Fruit fly (Drosophila melanogaster) Kc167 (cell line): Measurements from ENCODE around the gene Cyp28a5.

Experiments
- Myc ChIP-seq: fragments of >200 bp; optimal IDR thresholded peaks from 2 replicates; lab custom pipeline; 2017; ENCODE audit warnings: missing external identifiers
- Sin3A ChIP-seq: fragments of >200 bp; optimal IDR thresholded peaks from 2 replicates; lab custom pipeline; 2018; ENCODE audit warnings: missing external identifiers
- h ChIP-seq: fragments of >200 bp; optimal IDR thresholded peaks from 3 replicates; lab custom pipeline; 2018; ENCODE audit warnings: missing external identifiers
- insv ChIP-seq: fragments of >200 bp; optimal IDR thresholded peaks from 3 replicates; lab custom pipeline; 2018; ENCODE audit warnings: missing external identifiers
- psq ChIP-seq: fragments of >200 bp; optimal IDR thresholded peaks from 2 replicates; lab custom pipeline; 2017; ENCODE audit warnings: missing external identifiers
- ttk ChIP-seq: sonication (Bioruptor generic); optimal IDR thresholded peaks from 2 replicates; lab custom pipeline; 2017; ENCODE audit warnings: missing external identifiers

The Cyp28a5 gene

DNA sequence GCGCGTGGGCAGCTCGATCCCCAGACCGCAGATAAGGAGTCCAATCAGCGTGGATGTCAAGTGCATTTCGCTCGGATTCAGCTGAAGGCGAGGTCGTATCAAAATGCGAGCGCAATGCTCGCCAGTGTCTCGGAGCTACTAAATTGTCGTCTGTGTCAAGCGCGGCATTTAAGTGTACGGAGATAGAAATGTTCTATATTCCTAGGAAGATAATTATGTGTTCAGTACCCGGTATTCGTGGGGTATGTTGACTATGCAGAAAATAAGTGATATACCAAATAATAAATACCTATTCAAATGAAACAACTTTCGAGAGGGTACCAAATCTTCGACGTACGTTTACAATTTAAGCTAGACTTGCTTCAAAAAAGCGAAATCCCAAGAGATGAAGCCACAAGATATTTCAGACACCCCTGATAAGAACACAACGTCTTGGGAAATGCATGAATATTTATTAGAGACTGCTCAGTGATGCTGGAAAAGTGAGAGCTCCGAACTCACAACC lies 9.2 kb upstream of the Cyp28a5 start, which contains the start of gene NimB3:
Gene NimB3, minus strand, starts transcription at position 140 of the 505 bp plus-strand sequence.
- TF ChIP-seq h (lab: Kevin White, UChicago) (no peak), psq (lab: Kevin White, UChicago) (no peak), insv (no peak), Myc (lab: Kevin White, UChicago) (no peak), Sin3A (no peak), ttk (lab: Kevin White, UChicago) (no peak)

DNA sequence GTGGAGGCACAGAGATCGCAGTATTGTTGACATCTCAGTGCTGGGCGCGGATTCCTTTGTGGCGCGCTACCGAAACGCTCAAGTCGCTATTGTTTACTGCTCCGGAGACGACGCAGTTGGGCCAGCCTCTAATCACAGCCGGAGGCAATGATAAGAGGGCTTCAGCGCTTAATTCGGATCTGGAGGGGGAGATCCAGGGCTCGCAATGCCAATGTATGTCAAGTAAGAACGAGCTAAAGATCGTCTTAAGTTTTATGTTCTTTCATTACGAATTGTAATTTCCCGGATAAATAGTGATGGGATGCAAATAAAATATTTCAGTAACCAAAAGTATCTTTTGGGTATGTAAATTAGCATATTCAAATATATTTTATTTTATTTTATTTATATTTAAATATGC lies 7.2 kb upstream of the Cyp28a5 start, which contains the start of the genes NimB4 and NimB5:
Gene NimB4, minus strand, starts transcription at position 101 of the 400 bp plus-strand sequence.
Gene NimB5, plus strand, starts transcription at position 302 of the 400 bp plus-strand sequence.
- TF ChIP-seq h (lab: Kevin White, UChicago) = no peak
- TF ChIP-seq Sin3A = no peak
- no peak for TF ChIP-seq psq (lab: Kevin White, UChicago)
- TF ChIP-seq ttk (lab: Kevin White, UChicago) = no peak
- no peak for TF ChIP-seq insv
- TF ChIP-seq Myc (lab: Kevin White, UChicago) = no peak

DNA sequence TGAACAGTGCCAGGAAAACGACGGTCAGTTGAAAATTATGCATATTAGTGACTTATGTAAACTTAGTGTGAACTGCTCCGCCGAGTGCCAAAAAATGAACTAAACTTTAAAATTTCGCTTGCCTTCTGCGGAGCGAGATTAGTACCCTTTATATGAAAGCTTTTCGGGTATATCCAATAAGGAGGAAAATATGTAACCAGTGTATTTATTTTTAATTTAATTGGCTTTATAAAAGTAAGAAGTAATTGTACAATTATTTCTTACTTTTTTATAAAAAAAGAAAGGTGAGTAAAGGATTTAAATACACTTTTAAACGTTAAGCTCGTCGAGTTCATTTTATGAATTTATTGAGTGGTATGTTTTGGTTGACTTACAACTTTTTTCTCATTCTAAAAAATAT lies 4.3 kb upstream of the Cyp28a5 start, which contains the start of gene He:
Gene He, minus strand, starts transcription at position 101 of the 400 bp plus-strand sequence.
- TF ChIP-seq psq (lab: Kevin White, UChicago) (no peak), Sin3A (no peak), h (lab: Kevin White, UChicago) (no peak), insv (no peak), ttk (lab: Kevin White, UChicago) (no peak), Myc (lab: Kevin White, UChicago) (no peak)

DNA sequence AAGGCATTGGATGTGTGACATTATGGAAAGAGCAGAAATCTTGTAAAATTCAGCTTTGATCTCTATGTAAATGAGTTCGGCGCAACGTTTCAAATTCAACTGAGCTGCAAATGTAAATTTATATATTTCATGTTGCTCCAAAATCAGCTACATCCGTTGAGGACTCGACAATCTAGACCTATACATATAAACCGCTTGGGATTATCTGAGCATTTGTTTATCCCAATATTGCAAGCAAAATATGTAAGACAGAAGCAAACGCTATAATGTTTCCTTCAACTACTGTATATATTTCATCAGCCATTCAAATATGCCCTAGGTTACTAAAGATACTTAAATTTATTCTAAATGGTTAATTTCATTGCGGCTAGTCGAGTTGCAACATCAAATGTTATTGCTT lies 433 bp upstream of the Cyp28a5 start, which contains the start of gene NimC1:
Gene NimC1, minus strand, starts transcription at position 101 of the 400 bp plus-strand sequence.
- TF ChIP-seq insv (no peak), psq (lab: Kevin White, UChicago) (no peak), ttk (lab: Kevin White, UChicago) (no peak), Sin3A (no peak), h (lab: Kevin White, UChicago) (no peak), Myc (lab: Kevin White, UChicago) (no peak)

DNA sequence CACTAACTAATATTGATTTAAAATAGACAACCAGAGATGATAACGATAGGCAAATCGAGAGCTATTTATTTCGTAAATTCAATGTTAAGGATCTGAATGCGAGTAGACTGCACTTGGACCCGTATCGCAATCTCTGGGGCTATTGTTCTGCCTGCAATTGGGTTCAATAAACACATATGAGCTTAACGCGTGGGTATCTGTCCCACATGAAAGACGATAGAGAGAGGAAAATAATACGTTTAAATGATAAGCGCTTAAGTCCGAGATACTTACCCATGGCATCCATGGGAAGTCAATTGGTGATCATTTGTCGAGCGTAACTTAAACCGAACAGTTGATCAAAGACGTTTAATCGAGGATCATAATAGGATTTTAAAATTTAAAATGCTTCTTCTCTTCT lies 2.7 kb downstream of the Cyp28a5 start, which contains the start of gene NimC2:
Gene NimC2, plus strand, starts transcription at position 301 of the 400 bp plus-strand sequence.
- TF ChIP-seq Myc (lab: Kevin White, UChicago) = no peak
- TF ChIP-seq Sin3A = no peak
- TF ChIP-seq insv = no peak
- TF ChIP-seq ttk (lab: Kevin White, UChicago) = no peak
- TF ChIP-seq psq (lab: Kevin White, UChicago) = no peak
- no peak for TF ChIP-seq h (lab: Kevin White, UChicago)

DNA sequence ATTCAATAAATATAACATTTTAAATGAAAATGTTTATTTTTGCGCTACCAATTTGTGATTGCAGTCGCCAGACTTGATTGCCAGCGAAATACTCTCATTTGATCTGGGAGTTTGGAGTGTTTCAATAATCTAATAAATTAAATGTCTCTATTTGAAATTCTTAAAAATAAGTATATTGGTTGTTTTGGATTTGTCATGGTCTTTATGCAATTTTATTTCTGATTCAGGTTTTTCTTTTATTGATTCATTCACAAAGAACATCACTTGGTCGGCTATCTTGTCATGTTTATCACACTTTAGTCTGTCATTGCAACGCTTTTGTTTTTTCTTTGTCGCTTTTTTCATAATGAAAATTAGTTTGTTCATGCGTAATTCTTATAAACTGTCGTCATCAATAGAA lies 21.9 kb downstream of the Cyp28a5 start:
- TF ChIP-seq ttk (lab: Kevin White, UChicago) = no peak

DNA sequence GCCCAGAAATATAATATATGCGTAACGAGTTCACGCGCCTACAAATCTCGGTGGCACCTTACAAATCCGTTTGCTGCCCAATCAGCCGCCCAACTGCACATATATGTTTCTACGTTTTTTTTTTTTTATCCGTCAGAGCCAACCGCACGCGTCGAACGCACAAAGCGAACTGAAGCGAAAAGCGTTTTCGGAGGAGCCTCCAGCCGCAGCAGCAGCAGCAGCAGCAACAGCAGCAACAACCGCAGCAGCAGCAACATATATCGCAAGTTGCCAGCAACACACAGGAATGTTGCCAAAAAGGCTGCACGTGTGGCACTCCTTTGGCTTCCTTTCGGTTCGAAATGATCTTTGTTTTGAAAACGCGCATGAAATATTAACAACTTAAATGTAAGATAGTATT lies 24.0 kb downstream of the Cyp28a5 start, which contains the start of gene rk:
Gene rk, minus strand, starts transcription at position 171 of the 400 bp plus-strand sequence.
- TF ChIP-seq psq (lab: Kevin White, UChicago) = no peak
- no peak for TF ChIP-seq Myc (lab: Kevin White, UChicago)
- no peak for TF ChIP-seq ttk (lab: Kevin White, UChicago)
- no peak for TF ChIP-seq Sin3A
- TF ChIP-seq h (lab: Kevin White, UChicago) = no peak
- TF ChIP-seq insv = no peak

DNA sequence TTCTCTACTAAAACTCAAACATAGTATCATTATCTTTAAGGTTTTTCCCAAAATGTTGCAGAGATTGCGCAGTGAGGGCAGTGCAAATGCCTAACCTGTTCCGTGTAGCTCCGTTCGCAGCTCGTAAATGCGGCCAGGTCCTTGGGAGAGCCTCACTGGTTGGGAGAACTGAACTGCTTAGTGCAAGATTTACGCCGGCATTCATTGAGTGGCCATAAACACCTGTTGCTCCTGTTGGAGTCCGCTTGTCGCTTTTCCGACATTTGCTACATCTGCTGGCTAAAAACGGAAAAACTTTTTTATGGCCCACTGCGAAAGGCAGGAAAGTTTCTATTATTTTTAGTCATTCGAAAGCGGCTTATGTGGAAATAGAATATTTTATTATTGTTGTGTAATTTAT lies 24.8 kb downstream of the Cyp28a5 start:
- TF ChIP-seq Myc (lab: Kevin White, UChicago) (no peak), ttk (lab: Kevin White, UChicago) (no peak), Sin3A (no peak), psq (lab: Kevin White, UChicago) (no peak), insv (no peak), h (lab: Kevin White, UChicago) (no peak)

DNA sequence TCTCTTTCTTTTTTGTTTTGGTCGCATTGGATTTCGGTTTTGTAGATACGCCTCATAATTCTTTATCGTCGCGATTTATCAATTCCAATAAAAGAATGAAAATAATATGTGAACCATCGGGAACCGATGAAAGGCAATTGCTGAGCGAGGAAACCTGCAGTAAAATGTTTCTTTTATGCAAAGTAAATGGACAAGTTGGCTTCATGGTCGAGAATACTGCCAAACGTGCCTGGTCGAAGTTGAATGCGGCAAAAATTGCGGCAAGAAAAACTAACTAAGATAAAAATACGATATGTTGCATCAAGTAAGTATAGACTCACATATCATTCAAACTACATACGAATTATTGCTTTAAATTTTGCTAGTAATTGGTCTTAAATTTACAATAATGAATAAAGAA lies 30.7 kb downstream of the Cyp28a5 start, which contains the start of gene CG42692:
Gene CG42692, plus strand, starts transcription at position 301 of the 400 bp plus-strand sequence.
- TF ChIP-seq psq (lab: Kevin White, UChicago) = no peak
- no peak for TF ChIP-seq Myc (lab: Kevin White, UChicago)
- TF ChIP-seq h (lab: Kevin White, UChicago) = no peak
- TF ChIP-seq Sin3A = no peak
- no peak for TF ChIP-seq ttk (lab: Kevin White, UChicago)
- TF ChIP-seq insv = no peak

DNA sequence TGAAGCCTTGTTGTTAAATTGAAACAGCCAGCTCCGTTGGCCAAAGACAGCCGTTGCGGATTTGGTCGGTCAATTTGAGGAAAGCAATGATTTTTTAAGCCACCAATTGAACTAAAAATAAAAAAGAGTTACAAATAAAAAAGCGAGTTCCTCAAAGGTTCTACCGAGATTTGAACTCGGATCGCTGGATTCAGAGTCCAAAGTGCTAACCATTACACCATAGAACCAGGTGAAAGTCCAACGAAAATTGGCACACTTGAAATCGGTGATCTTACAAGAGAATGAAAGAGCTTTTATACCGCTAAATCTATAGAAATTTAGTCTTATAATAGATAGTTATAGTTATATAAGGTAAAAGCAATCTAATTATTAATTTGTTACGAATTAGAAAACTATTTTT lies 33.3 kb downstream of the Cyp28a5 start:
- TF ChIP-seq insv = no peak
- TF ChIP-seq h (lab: Kevin White, UChicago) = no peak
- TF ChIP-seq Sin3A = no peak
- no peak for TF ChIP-seq Myc (lab: Kevin White, UChicago)
- TF ChIP-seq ttk (lab: Kevin White, UChicago) = no peak
- no peak for TF ChIP-seq psq (lab: Kevin White, UChicago)

DNA sequence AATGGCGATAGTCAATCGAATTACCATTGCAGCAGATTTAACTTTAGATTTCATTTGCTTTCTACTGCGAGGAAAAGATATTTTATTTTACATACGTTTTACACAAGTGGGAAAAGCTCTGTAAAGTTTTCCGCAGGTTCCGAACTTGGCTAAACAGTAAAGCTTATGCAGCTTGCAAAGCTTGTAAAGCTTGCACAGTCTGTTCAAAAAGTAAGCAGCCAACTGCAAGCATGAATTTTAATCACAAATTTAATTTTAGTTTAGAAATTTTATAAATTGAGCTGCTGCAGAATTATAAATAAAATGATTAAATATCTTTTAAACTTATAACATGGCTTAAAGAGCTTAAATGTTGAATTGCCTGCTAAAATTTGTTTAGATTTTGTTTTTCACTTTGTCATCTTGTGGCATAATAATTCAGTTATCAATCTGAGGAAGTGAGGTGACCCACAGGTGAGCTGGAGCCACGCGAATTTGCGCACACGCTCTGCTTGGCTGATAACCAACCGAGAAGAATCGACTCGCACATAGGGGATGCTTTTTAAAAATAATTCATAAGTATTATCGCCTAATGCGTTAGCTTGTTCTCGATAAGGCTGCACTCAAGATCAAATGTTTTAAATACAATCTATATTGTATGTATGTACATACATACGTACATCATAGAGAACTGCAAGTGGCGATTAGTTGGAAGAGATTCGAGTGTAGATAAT lies 34.6 kb downstream of the Cyp28a5 start:
- TF ChIP-seq ttk (lab: Kevin White, UChicago) (no peak), psq (lab: Kevin White, UChicago) (no peak), Myc (lab: Kevin White, UChicago) (no peak), h (lab: Kevin White, UChicago) (no peak), insv (no peak), Sin3A (no peak)
